Worm (Caenorhabditis elegans): Measurements from ENCODE around the gene K10D2.5.
A peak's percentile ranks its signal among the peaks of the same experiment; 100 is the strongest.

The K10D2.5 gene

DNA sequence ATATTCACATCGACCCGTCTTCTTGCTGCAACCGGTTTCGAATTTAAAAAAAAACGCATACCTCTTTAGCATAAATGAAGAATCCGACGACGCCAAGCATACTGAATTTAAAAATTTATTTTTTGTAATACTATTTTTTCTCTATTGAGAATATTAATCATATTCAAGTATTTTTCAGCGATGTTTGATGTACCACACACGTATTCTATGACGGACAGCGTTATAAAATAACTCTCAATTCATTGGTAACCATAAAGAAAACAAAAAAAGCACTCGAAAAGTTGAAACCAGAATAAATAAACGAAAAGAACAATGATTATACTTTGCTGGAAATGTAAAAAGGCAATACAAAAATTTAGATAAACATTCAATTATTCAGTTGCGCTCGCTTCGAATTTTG is 13.0 kb upstream of the K10D2.5 start, which contains the start of gene T10F2.5:
Gene T10F2.5, minus strand, starts transcription at position 101 of the 400 bp plus-strand sequence.
- TF ChIP-seq chd-7 (tag; optimal IDR thresholded peaks at IDR 0.05) (no peak), hrde-1 (tag; optimal IDR thresholded peaks at IDR 0.05; ENCODE audit: borderline replicate concordance) (peak; percentile 14)

- TF ChIP-seq F55B11.4 (tag; optimal IDR thresholded peaks at IDR 0.05; ENCODE audit: borderline replicate concordance, insufficient read depth) (no peak), mel-28 (tag; optimal IDR thresholded peaks at IDR 0.05; ENCODE audit: borderline replicate concordance) (no peak), mes-4 (tag; optimal IDR thresholded peaks at IDR 0.05) (no peak), ceh-27 (GFP tag; optimal IDR thresholded peaks at IDR 0.05) (no peak), nhr-120 (GFP tag; IDR thresholded peaks at IDR 0.05) (no peak), F10E7.11 (tag; optimal IDR thresholded peaks at IDR 0.05) (no peak), lir-1 (GFP tag; conservative IDR thresholded peaks at IDR 0.05) (no peak), pha-4 (tag; optimal IDR thresholded peaks at IDR 0.05) (no peak), chd-7 (tag; optimal IDR thresholded peaks at IDR 0.05) (no peak)
Observed at ce11 chrIII:5160803-5161202, 11.7 kb upstream of the K10D2.5 start.

DNA sequence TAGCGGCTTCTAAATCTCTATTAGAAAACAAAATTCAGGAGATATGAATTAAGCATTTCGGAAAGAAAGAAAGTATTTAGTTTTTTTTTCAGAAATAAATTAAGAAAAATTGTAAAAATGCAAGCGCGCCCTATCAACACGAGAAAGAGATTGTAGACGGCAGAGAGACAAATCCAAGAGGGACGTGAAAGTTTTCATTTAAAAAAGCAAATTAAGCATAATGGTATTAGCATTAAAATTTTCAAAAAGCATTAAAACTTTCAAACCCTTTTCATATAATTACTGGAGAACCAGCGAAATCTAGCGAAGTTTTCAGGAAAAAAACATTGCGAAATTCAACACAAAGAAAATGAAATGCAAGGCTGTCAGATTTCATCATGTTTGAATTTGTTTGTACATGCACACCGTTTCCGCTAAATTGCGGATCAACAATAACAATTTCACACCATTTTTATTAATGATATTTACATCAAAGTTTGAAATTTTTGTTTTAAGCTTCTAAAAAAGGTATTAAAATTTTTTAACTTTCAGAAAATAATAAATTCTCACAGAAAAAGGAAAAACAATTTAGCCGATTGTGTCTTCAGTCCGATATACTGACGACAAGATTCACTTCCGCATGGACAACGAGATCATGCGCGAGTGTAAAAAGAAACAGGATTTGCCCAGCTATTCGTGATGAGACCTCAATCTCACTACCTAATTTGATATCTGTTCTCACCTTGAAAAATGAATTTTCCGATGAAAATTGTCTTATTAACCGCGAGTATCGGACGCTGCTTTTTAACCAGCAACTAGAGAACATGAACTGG is 9.5 kb upstream of the K10D2.5 start, which contains the start of gene gars-1:
Gene gars-1, minus strand, starts transcription at position 808 of the 812 bp plus-strand sequence.
- TF ChIP-seq hmg-1.2 (GFP tag; IDR thresholded peaks at IDR 0.05) (peak; percentile 41; the same call in 1 of the 2 replicates), tbp1 (GFP tag; optimal IDR thresholded peaks at IDR 0.05) (no peak), madf-6 (GFP tag; IDR thresholded peaks at IDR 0.05) (peak; percentile 29; the same call in 1 of the 2 replicates), cebp-1 (GFP tag; IDR thresholded peaks at IDR 0.05) (peak; percentile 91), cebp-1 (tag; optimal IDR thresholded peaks at IDR 0.05) (peak; percentile 98), F52B5.7 (tag; optimal IDR thresholded peaks at IDR 0.05) (no peak), attf-5 (GFP tag; optimal IDR thresholded peaks at IDR 0.05) (peak; percentile 62), F57A8.1 (GFP tag; optimal IDR thresholded peaks at IDR 0.05) (no peak), Y53G8AR.9 (GFP tag; conservative IDR thresholded peaks at IDR 0.05) (0 out of 2 replicates have a peak, but pooled peaks have one; percentile 27)

DNA sequence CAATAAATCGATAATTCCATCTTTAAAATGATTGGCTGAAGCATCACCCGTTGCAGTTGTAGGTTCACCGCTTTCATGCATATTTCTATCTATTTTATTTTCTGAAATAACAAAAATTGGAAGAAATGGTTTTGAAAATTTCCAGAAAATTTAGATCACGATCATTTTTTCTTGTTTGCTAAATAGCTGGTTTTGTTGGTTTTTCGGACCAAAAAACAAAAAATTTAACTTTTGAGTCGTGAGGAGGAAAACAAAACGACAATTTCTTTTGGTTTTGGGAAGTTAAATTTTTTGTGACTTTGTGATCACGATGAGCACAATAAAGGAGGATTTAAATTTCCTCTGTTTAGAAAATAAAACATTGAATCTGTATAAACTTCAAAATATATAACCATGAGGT is 7.3 kb upstream of the K10D2.5 start, which contains the start of gene T10F2.2:
Gene T10F2.2, minus strand, starts transcription at position 101 of the 400 bp plus-strand sequence.
- no peak for TF ChIP-seq B0261.1 (tag; optimal IDR thresholded peaks at IDR 0.05)
- no peak for TF ChIP-seq lag-1 (GFP tag; IDR thresholded peaks at IDR 0.05)
- TF ChIP-seq T26A5.8 (tag; optimal IDR thresholded peaks at IDR 0.05) = no peak
- TF ChIP-seq hlh-12 (tag; optimal IDR thresholded peaks at IDR 0.05) = no peak
- TF ChIP-seq madf-8 (GFP tag; conservative IDR thresholded peaks at IDR 0.05) = no peak
- TF ChIP-seq ztf-28 (GFP tag; IDR thresholded peaks at IDR 0.05) = no peak
- no peak for TF ChIP-seq attf-6 (GFP tag; IDR thresholded peaks at IDR 0.05)
- TF ChIP-seq cebp-2 (GFP tag; IDR thresholded peaks at IDR 0.05) = no peak
- TF ChIP-seq snpc-1.1 (tag; optimal IDR thresholded peaks at IDR 0.05; ENCODE audit: insufficient read depth) = no peak
- no peak for TF ChIP-seq F57C9.4 (tag; optimal IDR thresholded peaks at IDR 0.05)
- no peak for TF ChIP-seq K11D2.4 (GFP tag; IDR thresholded peaks at IDR 0.05)
- TF ChIP-seq hmg-20 (GFP tag; IDR thresholded peaks at IDR 0.05) = no peak
- TF ChIP-seq ekl-4 (GFP tag; IDR thresholded peaks at IDR 0.05) = no peak
- no peak for TF ChIP-seq dpff-1 (tag; optimal IDR thresholded peaks at IDR 0.05)

Data from whole organism, young adult.